Worm (Caenorhabditis elegans): Measurements from ENCODE around the gene W05H7.1.

ce11 chrX:1477932-1478331, 27.4 kb downstream of the W05H7.1 start:
- no peak for TF ChIP-seq nhr-11 (tag; optimal IDR thresholded peaks at IDR 0.05)
- TF ChIP-seq dpl-1 (GFP tag; optimal IDR thresholded peaks at IDR 0.05), result no peak
- TF ChIP-seq aha-1 (tag; optimal IDR thresholded peaks at IDR 0.05), result no peak
- no peak for TF ChIP-seq mab-9 (GFP tag; IDR thresholded peaks at IDR 0.05)
- TF ChIP-seq efl-1 (optimal IDR thresholded peaks at IDR 0.05), result no peak
- peak in 1 of 2 experiments; percentile 34 for TF ChIP-seq efl-1 (GFP tag; optimal IDR thresholded peaks at IDR 0.05 in 1 of 2)
- no peak for TF ChIP-seq ama-1 (optimal IDR thresholded peaks at IDR 0.05)
- no peak for TF ChIP-seq pag-3 (tag; optimal IDR thresholded peaks at IDR 0.05; ENCODE audit: borderline replicate concordance, insufficient read depth)
- peak; percentile 65 for TF ChIP-seq lin-14 (GFP tag; optimal IDR thresholded peaks at IDR 0.05)
- peak; percentile 58 for TF ChIP-seq blmp-1 (tag; optimal IDR thresholded peaks at IDR 0.05)
- TF ChIP-seq nhr-90 (tag; optimal IDR thresholded peaks at IDR 0.05; ENCODE audit: poor library complexity), result peak; percentile 61

Measured in whole organism, L1 larva.